Fruit fly (Drosophila melanogaster): ENCODE measurements around the gene CG9541.

CG9541 gene

dm6 chr2L:8949919-8950722, 25.1 kb downstream of the CG9541 start (continued):
- TF ChIP-seq slbo (GFP tag; IDR thresholded peaks at IDR 0.05) (no peak), PHDP (tag; optimal IDR thresholded peaks at IDR 0.05) (no peak), ERR (GFP tag; optimal IDR thresholded peaks at IDR 0.05) (no peak), CG4282 (GFP tag; optimal IDR thresholded peaks at IDR 0.05) (no peak), CG14014 (GFP tag; IDR thresholded peaks at IDR 0.05) (no peak), CG5953 (GFP tag; IDR thresholded peaks at IDR 0.05) (no peak), odd (GFP tag; optimal IDR thresholded peaks at IDR 0.05) (peak; percentile 8), ewg (GFP tag; optimal IDR thresholded peaks at IDR 0.05) (no peak), CoRest (tag; optimal IDR thresholded peaks at IDR 0.05) (no peak), CG3281 (GFP tag; optimal IDR thresholded peaks at IDR 0.05) (no peak), Mes4 (GFP tag; optimal IDR thresholded peaks at IDR 0.05) (no peak), CG14965 (GFP tag; optimal IDR thresholded peaks at IDR 0.05; ENCODE audit: borderline replicate concordance) (no peak), CG33213 (GFP tag; optimal IDR thresholded peaks at IDR 0.05) (no peak), CG32772 (GFP tag; IDR thresholded peaks at IDR 0.05) (no peak), Antp (GFP tag; optimal IDR thresholded peaks at IDR 0.05) (no peak), pho (GFP tag; optimal IDR thresholded peaks at IDR 0.05) (no peak), Aef1 (GFP tag; IDR thresholded peaks at IDR 0.05) (no peak), cato (GFP tag; optimal IDR thresholded peaks at IDR 0.05; ENCODE audit: borderline replicate concordance) (no peak), Dip2 (GFP tag; IDR thresholded peaks at IDR 0.05) (no peak), D (optimal IDR thresholded peaks at IDR 0.05) (no peak), D (GFP tag; optimal IDR thresholded peaks at IDR 0.05) (peak; percentile 30), sens-2 (GFP tag; IDR thresholded peaks at IDR 0.05) (no peak), toy (GFP tag; IDR thresholded peaks at IDR 0.05) (no peak), CG30403 (GFP tag; optimal IDR thresholded peaks at IDR 0.05) (peak; percentile 2), Awh (GFP tag; IDR thresholded peaks at IDR 0.05) (peak; percentile 29; the same call in 1 of the 2 replicates), prd (optimal IDR thresholded peaks at IDR 0.05) (no peak), prd (GFP tag; IDR thresholded peaks at IDR 0.05) (no peak), CG6791 (GFP tag; IDR thresholded peaks at IDR 0.05; ENCODE audit: partially characterized antibody) (no peak), E2f1 (GFP tag; IDR thresholded peaks at IDR 0.05) (no peak), HmgD (GFP tag; optimal IDR thresholded peaks at IDR 0.05) (no peak), ac (GFP tag; optimal IDR thresholded peaks at IDR 0.05) (no peak), maf-S (GFP tag; optimal IDR thresholded peaks at IDR 0.05) (no peak), peb (GFP tag; IDR thresholded peaks at IDR 0.05) (no peak), dmrt99B (tag; optimal IDR thresholded peaks at IDR 0.05) (no peak), croc (GFP tag; conservative IDR thresholded peaks at IDR 0.05) (no peak), CG7928 (GFP tag; optimal IDR thresholded peaks at IDR 0.05) (no peak), Eip74EF (GFP tag; optimal IDR thresholded peaks at IDR 0.05) (no peak), C15 (GFP tag; IDR thresholded peaks at IDR 0.05) (no peak), HLH4C (GFP tag; IDR thresholded peaks at IDR 0.05; ENCODE audit: partially characterized antibody) (no peak), pros (GFP tag; optimal IDR thresholded peaks at IDR 0.05) (peak; percentile 93), CG13624 (GFP tag; optimal IDR thresholded peaks at IDR 0.05) (no peak), TFAM (GFP tag; optimal IDR thresholded peaks at IDR 0.05) (no peak), Xrp1 (GFP tag; IDR thresholded peaks at IDR 0.05) (no peak), ci (GFP tag; IDR thresholded peaks at IDR 0.05) (peak; percentile 58; the same call in 1 of the 3 replicates), Doc3 (GFP tag; IDR thresholded peaks at IDR 0.05; ENCODE audit: partially characterized antibody) (no peak), Fer2 (tag; optimal IDR thresholded peaks at IDR 0.05) (no peak), rib (GFP tag; IDR thresholded peaks at IDR 0.05) (no peak), Blimp-1 (GFP tag; optimal IDR thresholded peaks at IDR 0.05) (peak; percentile 48), zen (tag; optimal IDR thresholded peaks at IDR 0.05) (no peak), hkb (optimal IDR thresholded peaks at IDR 0.05) (no peak), hkb (GFP tag; IDR thresholded peaks at IDR 0.05) (no peak)

Data from whole organism, embryonic.